Worm (Caenorhabditis elegans) whole organism, L4/young adult: ENCODE results near the gene pde-2.
"Not testable (repeated sequence)": the region's sequence is repeated elsewhere in the genome, so short reads cannot be mapped to it uniquely, and the experiment has no call there.

Experiments used
- W03F9.2 ChIP-seq: fragments of 150-350 bp; optimal IDR thresholded peaks from 2 replicates; lab custom pipeline; 2014; ENCODE audit warnings: missing biosample characterization, missing genetic modification characterization
- dao-5 ChIP-seq: sonication (generic microtip); optimal IDR thresholded peaks from 2 replicates; lab custom pipeline; 2016; ENCODE audit warnings: missing genotype, missing genetic modification characterization, moderate library complexity, missing compliant biosample characterization
- him-1 ChIP-seq: sonication (generic microtip); optimal IDR thresholded peaks from 2 replicates; lab custom pipeline; 2016; ENCODE audit warnings: missing genotype, missing genetic modification reagents, missing genetic modification characterization, missing compliant biosample characterization

Gene pde-2

DNA sequence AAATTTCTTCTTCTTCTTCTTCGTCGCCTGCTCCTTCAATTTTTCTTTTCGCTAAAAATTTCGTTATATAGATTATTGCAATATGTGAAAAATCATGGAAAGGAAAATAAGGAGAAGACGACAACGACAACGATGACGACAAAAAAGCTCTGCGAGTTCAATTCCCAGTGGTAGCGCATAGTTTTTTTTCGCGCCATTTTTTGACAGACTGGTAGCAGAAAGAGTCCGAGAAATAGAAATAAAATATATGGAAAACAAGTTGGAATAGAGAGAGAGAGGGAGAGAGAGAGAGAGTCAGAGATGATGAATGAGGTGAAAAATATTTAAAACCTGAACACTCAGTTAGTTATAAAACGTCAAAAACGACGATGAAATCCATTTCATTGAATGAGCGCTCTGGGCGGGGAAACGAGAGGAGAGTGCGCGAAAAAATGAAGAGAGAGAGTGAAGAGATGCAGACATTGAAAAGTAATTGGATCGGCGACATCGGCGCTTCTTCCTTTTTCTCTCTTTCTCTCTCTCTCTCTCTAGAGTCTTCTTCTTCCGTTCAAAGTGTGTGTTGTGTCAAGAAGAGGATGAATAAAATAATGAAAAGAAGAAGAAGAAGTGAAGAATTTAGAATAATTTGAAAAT lies at the start of gene pde-2:
Gene pde-2, minus strand, starts transcription at position 51 of the 633 bp plus-strand sequence.
- TF ChIP-seq W03F9.2 (tag; lab: Kevin White, UChicago) (peak; percentile 55), him-1 (tag; lab: Kevin White, UChicago) (peak; percentile 51), dao-5 (no peak)

DNA sequence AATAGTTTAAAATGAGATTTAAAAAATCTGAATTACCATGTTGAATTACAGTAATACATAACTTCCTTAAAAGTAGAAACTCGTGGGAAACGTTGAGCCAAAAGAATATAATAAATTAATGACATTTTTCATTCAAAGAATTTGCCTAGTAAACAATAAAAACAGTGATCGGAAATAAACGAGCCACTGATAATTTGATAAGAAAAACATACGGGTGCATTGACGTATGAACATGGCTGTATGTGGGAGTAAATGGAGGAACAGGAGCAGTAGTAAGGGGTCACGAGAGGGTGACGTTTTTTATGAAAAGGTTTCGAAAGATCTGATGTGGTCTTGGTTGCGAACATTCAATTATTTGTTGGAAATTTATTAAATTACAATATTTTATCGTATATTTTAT lies 49.1 kb upstream of the pde-2 start:
- TF ChIP-seq W03F9.2 (tag; lab: Kevin White, UChicago) (no peak), him-1 (tag; lab: Kevin White, UChicago) (no peak), dao-5 (no peak)

- TF ChIP-seq dao-5 = no peak
These were observed 45.3 kb upstream of the pde-2 start, which contains the start of gene F59B2.13 for ce11 chrIII:9026951-9027350. Gene F59B2.13, minus strand, starts transcription at chrIII:9027051.

- TF ChIP-seq W03F9.2 (tag; lab: Kevin White, UChicago) (no peak), dao-5 (no peak), him-1 (tag; lab: Kevin White, UChicago) (no peak)
These were observed 41.9 kb upstream of the pde-2 start for ce11 chrIII:9023601-9024000.

DNA sequence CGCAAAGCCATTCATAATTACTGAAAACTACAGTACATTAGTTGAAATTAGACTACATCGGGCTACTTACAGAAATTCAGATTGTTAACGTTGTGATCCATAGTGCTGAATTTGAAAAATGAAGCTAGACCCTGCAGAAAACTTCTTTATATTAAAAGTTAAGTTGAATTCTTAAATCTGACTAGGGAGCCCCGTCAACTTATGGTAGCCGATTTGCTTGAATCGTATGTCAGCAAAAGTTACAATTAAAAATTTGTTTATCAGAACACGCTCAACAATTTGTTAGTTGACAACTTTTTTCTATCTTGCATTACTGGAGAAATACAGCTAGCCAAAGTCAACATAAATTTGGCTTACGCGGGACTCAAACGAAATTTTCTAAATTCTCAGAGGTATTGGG lies 40.8 kb upstream of the pde-2 start, which contains the start of gene F59B2.14:
Gene F59B2.14, minus strand, starts transcription at position 101 of the 400 bp plus-strand sequence.
- no peak for TF ChIP-seq dao-5
- TF ChIP-seq him-1 (tag; lab: Kevin White, UChicago) = no peak
- no peak for TF ChIP-seq W03F9.2 (tag; lab: Kevin White, UChicago)

ce11 chrIII:9017181-9017651 lies 35.5 kb upstream of the pde-2 start, which contains the start of gene F59B2.12:
Gene F59B2.12, plus strand, starts transcription at chrIII:9017601.
- TF ChIP-seq him-1 (tag; lab: Kevin White, UChicago) (no peak), dao-5 (no peak), W03F9.2 (tag; lab: Kevin White, UChicago) (no peak)

DNA sequence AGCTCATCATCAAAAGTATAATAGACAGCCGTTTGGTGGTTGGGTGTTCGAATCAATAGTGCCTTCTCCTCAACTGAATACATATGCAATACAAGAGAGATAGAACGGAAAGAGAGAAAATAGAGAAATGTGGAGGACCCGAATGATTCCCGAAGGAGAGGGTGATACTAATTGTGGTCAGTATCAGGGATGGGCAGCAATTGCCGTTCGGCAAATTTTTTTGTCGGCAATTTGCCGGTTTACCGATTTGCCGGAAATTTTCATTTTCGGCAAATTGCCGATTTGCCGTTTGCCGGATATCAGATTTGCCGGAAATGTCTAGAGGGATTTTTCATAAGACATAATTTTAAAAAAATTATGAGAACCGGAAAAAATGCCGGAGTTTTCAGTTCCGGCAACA lies 30.6 kb upstream of the pde-2 start, which contains the start of gene F59B2.9:
Gene F59B2.9, minus strand, starts transcription at position 101 of the 400 bp plus-strand sequence.
- TF ChIP-seq him-1 (tag; lab: Kevin White, UChicago) (no peak), dao-5 (no peak), W03F9.2 (tag; lab: Kevin White, UChicago) (no peak)

DNA sequence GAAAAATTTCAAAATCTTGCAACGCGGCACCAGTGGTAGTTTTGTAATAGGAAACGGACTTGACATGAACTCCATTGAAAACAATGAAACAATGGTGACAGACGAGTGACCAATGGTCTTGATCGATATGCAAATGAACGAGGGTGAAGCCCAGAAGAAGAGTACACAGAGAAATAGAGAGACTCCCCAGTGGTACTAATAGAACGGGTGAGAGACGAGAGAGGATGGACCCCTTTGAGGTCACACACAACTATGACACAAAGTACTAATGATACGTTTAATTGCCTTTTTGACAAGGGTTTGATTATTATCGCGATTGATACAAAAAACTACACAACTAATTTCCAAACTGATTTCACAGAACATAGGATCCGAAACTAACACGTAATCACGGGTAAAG lies 28.4 kb upstream of the pde-2 start, which contains the start of gene F59B2.8:
Gene F59B2.8, minus strand, starts transcription at position 151 of the 400 bp plus-strand sequence.
- TF ChIP-seq dao-5 (no peak), him-1 (tag; lab: Kevin White, UChicago) (no peak), W03F9.2 (tag; lab: Kevin White, UChicago) (no peak)

- no peak for TF ChIP-seq him-1 (tag; lab: Kevin White, UChicago)
- no peak for TF ChIP-seq W03F9.2 (tag; lab: Kevin White, UChicago)
- no peak for TF ChIP-seq dao-5
These were observed 25.5 kb upstream of the pde-2 start for ce11 chrIII:9007183-9007582.

- TF ChIP-seq dao-5; W03F9.2 (tag; lab: Kevin White, UChicago); him-1 (tag; lab: Kevin White, UChicago): not testable (repeated sequence)
These were observed 24.2 kb upstream of the pde-2 start, which contains the start of gene rab-6.1 for ce11 chrIII:9005905-9006372. Gene rab-6.1, minus strand, starts transcription at chrIII:9005955.

ce11 chrIII:9004658-9005057 lies 23.0 kb upstream of the pde-2 start:
- TF ChIP-seq dao-5 (no peak), him-1 (tag; lab: Kevin White, UChicago) (no peak), W03F9.2 (tag; lab: Kevin White, UChicago) (no peak)

- no peak for TF ChIP-seq W03F9.2 (tag; lab: Kevin White, UChicago)
- no peak for TF ChIP-seq dao-5
- TF ChIP-seq him-1 (tag; lab: Kevin White, UChicago) = no peak
These were observed 20.8 kb upstream of the pde-2 start, which contains the start of the genes F59B2.15 and zif-1 for ce11 chrIII:9002545-9002944. Gene F59B2.15, minus strand, starts transcription at chrIII:9002645. Gene zif-1, plus strand, starts transcription at chrIII:9002779.

DNA sequence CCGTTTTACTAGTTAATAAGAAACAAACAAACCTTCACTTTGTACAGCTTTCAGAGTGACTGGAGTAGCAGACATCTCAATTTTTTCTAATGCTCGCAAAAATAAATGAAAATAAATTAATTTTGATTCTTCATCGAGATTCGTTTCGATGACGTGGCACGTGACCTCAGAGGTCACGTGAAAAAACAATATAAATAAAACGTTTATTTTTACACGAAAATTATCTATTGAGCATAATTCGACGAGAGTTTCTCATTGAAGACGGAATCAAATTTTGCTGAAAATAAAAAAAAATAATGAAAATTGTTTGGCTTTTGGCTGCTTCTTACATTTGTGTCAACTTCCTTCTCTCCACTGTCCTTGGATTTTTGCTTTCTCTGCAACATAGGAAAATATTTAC lies 20.2 kb upstream of the pde-2 start, which contains the start of gene rpn-6.2:
Gene rpn-6.2, minus strand, starts transcription at position 101 of the 400 bp plus-strand sequence.
- TF ChIP-seq W03F9.2 (tag; lab: Kevin White, UChicago) (no peak), him-1 (tag; lab: Kevin White, UChicago) (no peak), dao-5 (no peak)

DNA sequence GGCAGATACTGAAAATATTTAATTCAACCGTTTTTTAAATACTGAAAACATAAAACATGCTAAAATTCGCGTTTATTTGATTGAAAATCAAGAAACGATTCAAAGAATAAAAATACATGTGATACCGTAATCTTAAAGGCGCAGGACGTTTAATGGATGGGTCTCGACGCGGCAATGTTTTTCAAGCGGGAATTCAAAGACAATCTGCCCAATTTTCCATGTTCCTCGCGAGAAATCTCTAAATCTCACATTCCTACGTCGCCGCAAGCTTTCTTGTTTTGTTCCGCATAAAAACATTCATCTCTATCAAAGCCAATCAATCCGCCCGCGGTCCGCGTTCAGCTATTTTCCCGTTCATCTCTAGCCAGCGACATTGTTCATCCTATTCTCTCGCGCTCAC lies 19.8 kb upstream of the pde-2 start:
- TF ChIP-seq W03F9.2 (tag; lab: Kevin White, UChicago) = peak; percentile 22
- TF ChIP-seq dao-5 = no peak
- TF ChIP-seq him-1 (tag; lab: Kevin White, UChicago) = no peak
